Worm (Caenorhabditis elegans) whole organism, young adult: ENCODE measurements around the gene cogc-2.

Source experiments
- D2030.7 ChIP-seq: fragments of 200-800 bp; sonication (Bioruptor generic); IDR thresholded peaks from 2 replicates; pipeline ENCODE4 v1.3.6; 2022; ENCODE audit warnings: missing genetic modification reagents, missing genetic modification characterization, missing compliant biosample characterization
- F57C9.4 ChIP-seq: sonication (generic microtip); optimal IDR thresholded peaks from 2 replicates; lab custom pipeline; 2017; ENCODE audit warnings: mild to moderate bottlenecking, missing genetic modification characterization, missing compliant biosample characterization
- K11D2.4 ChIP-seq: fragments of 200-800 bp; sonication (Bioruptor generic); IDR thresholded peaks from 2 replicates; pipeline ENCODE4 v1.3.6; 2022; ENCODE audit warnings: missing genetic modification reagents, missing genetic modification characterization, missing compliant biosample characterization
- akir-1 ChIP-seq: fragments of 200-800 bp; sonication (Bioruptor generic); optimal IDR thresholded peaks from 2 replicates; lab custom pipeline; 2018; ENCODE audit warnings: mild to moderate bottlenecking, missing genetic modification characterization, moderate library complexity, missing compliant biosample characterization
- egl-18 ChIP-seq: fragments of 200-800 bp; sonication (Bioruptor generic); IDR thresholded peaks from 2 replicates; pipeline ENCODE4 v1.3.6; 2022; ENCODE audit warnings: missing genetic modification reagents, missing genetic modification characterization, missing compliant biosample characterization
- lin-26 ChIP-seq: fragments of 200-800 bp; sonication (Bioruptor generic); IDR thresholded peaks from 2 replicates; pipeline ENCODE4 v1.3.6; 2022; ENCODE audit warnings: missing genetic modification reagents, missing genetic modification characterization, missing compliant biosample characterization
- lin-54 ChIP-seq: fragments of 200-800 bp; sonication (Bioruptor generic); optimal IDR thresholded peaks from 2 replicates; lab custom pipeline; 2018; ENCODE audit warnings: mild to moderate bottlenecking, missing genetic modification characterization, missing compliant biosample characterization
- lsl-1 ChIP-seq: fragments of 200-800 bp; sonication (Bioruptor generic); optimal IDR thresholded peaks from 2 replicates; lab custom pipeline; 2018; ENCODE audit warnings: mild to moderate bottlenecking, missing genetic modification characterization, moderate library complexity, missing compliant biosample characterization
- nfya-2 ChIP-seq: fragments of 200-800 bp; sonication (Bioruptor generic); IDR thresholded peaks from 2 replicates; pipeline ENCODE4 v1.3.6; 2022; ENCODE audit warnings: missing genetic modification reagents, missing genetic modification characterization, missing compliant biosample characterization
- snpc-4 ChIP-seq, 5 experiments: fragments of 150-350 bp in 1 of 5; sonication (generic microtip) in 4 of 5; optimal IDR thresholded peaks; 2 replicates each; lab custom pipeline; 2014 to 2018; ENCODE audit warnings: missing genetic modification characterization in 5 of 5, missing biosample characterization in 3 of 5, antibody characterized with exemption in 2 of 5, mild to moderate bottlenecking in 2 of 5, missing compliant biosample characterization in 2 of 5, missing genotype in 2 of 5, moderate library complexity in 2 of 5, missing genetic modification reagents in 1 of 5
- tbx-9 ChIP-seq: sonication (generic microtip); optimal IDR thresholded peaks from 2 replicates; lab custom pipeline; 2016; ENCODE audit warnings: borderline replicate concordance, missing genetic modification characterization, inconsistent platforms, missing compliant biosample characterization
- unc-130 ChIP-seq: sonication (generic microtip); optimal IDR thresholded peaks from 2 replicates; lab custom pipeline; 2016; ENCODE audit warnings: missing genetic modification reagents, missing genetic modification characterization, missing compliant biosample characterization
- xnd-1 ChIP-seq: sonication (generic microtip); optimal IDR thresholded peaks from 2 replicates; lab custom pipeline; 2016; ENCODE audit warnings: missing genotype, missing genetic modification reagents, missing genetic modification characterization, missing compliant biosample characterization

- no peak for TF ChIP-seq unc-130 (GFP tag; lab: Kevin White, UChicago)
- TF ChIP-seq snpc-4 (GFP tag; optimal IDR thresholded peaks at IDR 0.05; lab: Kevin White, UChicago): no peak
- no peak for TF ChIP-seq snpc-4 (tag; optimal IDR thresholded peaks at IDR 0.05; lab: Kevin White, UChicago)
- TF ChIP-seq lin-54 (GFP tag; lab: Kevin White, UChicago): no peak
- TF ChIP-seq egl-18 (GFP tag; lab: Robert Waterston, UW): no peak
- no peak for TF ChIP-seq tbx-9 (tag; lab: Kevin White, UChicago)
- TF ChIP-seq nfya-2: no peak
- TF ChIP-seq D2030.7 (GFP tag; lab: Robert Waterston, UW): no peak
- TF ChIP-seq akir-1: no peak
- no peak for TF ChIP-seq K11D2.4 (GFP tag; lab: Robert Waterston, UW)
- TF ChIP-seq lsl-1: no peak
- TF ChIP-seq xnd-1: no peak
- no peak for TF ChIP-seq lin-26
- TF ChIP-seq F57C9.4 (tag; lab: Kevin White, UChicago): no peak
These were observed 9.4 kb upstream of the cogc-2 start for ce11 chrIV:7048637-7049245.
